Fruit fly (Drosophila melanogaster): Measurements from ENCODE around the gene wge.

DNA sequence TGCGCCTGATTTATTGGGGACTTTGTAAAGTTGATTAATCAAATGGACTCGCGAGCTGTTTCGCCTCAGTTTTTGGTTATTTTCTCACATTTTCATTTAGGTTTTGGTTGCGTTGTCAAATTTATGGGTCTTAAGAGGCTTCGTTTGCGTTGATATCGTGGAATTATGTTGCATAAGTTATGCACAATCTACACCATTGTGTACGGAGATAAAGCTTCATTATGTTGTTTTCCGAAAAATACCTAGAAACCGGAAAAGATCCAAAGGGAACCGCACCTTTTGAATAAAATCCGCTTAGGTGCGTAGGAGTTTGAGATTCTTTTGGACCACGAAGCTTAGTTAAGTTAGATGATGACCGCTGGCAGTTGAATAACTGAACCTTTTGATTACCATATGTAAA is 36.2 kb upstream of the wge start:
- TF ChIP-seq CG34406 (GFP tag; optimal IDR thresholded peaks at IDR 0.05) = no peak
- TF ChIP-seq Eip93F (GFP tag; optimal IDR thresholded peaks at IDR 0.05) = no peak

Data from whole organism, prepupa.